In the genomic region with DNA sequence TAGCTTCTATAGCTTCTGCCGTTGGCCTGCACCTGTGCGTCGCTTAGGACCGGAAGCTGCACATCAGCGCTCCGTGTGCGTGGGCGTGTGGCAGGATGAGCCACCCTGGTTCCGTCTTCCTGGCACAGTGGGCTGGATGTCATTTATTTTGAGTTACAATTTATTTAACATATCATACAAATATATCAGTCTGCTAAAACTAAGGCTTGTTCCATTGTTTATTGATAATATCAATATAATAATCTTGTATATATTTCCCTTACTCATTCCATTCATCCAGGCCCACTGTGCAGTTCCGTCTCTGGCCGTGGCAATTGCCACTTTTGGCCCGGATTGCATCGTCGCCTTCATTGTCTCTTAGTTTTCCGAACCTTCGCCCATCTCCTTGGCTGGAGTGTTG, we compare ENCODE assay signal across 2 fruit fly cellular contexts.
TF ChIP-seq lines count a peak whose summit lies in the region.

No protein-coding gene starts in this region.

TF ChIP-seq in whole organism, embryonic, 481 proteins besides CTCF, POLR2A, EP300 and RAD21 (continued from another document and continues in another):
- TF ChIP-seq CG6254 (GFP tag; optimal IDR thresholded peaks at IDR 0.05; lab: Kevin White, UChicago) = peak; percentile 22
- 0 out of 2 replicates have a peak, but pooled peaks have one; percentile 16 for TF ChIP-seq Gsc (GFP tag; IDR thresholded peaks at IDR 0.05; lab: Robert Waterston, UW)
- no peak for TF ChIP-seq luna (GFP tag; optimal IDR thresholded peaks at IDR 0.05; lab: Kevin White, UChicago)
- TF ChIP-seq CG8388 (GFP tag; optimal IDR thresholded peaks at IDR 0.05; lab: Kevin White, UChicago) = peak; percentile 41
- peak; percentile 34; the same call in 1 of the 2 replicates for TF ChIP-seq CG32772 (GFP tag; IDR thresholded peaks at IDR 0.05; lab: Robert Waterston, UW)
- TF ChIP-seq Rfx (GFP tag; IDR thresholded peaks at IDR 0.05; lab: Robert Waterston, UW) = 0 out of 2 replicates have a peak, but pooled peaks have one; percentile 36
- no peak for TF ChIP-seq CG15479 (GFP tag; optimal IDR thresholded peaks at IDR 0.05; lab: Kevin White, UChicago)
- peak; percentile 19 for TF ChIP-seq Ssrp (tag; optimal IDR thresholded peaks at IDR 0.05; lab: Kevin White, UChicago)
- TF ChIP-seq bab2 (GFP tag; optimal IDR thresholded peaks at IDR 0.05; lab: Kevin White, UChicago) = peak; percentile 19
- peak; percentile 45 for TF ChIP-seq nmo (GFP tag; optimal IDR thresholded peaks at IDR 0.05; lab: Kevin White, UChicago)
- TF ChIP-seq exex (tag; optimal IDR thresholded peaks at IDR 0.05; lab: Kevin White, UChicago) = no peak
- peak; percentile 54 for TF ChIP-seq CG1603 (tag; optimal IDR thresholded peaks at IDR 0.05; lab: Kevin White, UChicago)
- TF ChIP-seq dmrt99B (tag; optimal IDR thresholded peaks at IDR 0.05; lab: Kevin White, UChicago) = peak; percentile 55
- TF ChIP-seq PHDP (tag; optimal IDR thresholded peaks at IDR 0.05; lab: Kevin White, UChicago) = peak; percentile 48
- TF ChIP-seq Dbx (GFP tag; IDR thresholded peaks at IDR 0.05; lab: Robert Waterston, UW) = 0 out of 3 replicates have a peak, but pooled peaks have one; percentile 39
- TF ChIP-seq scrt (GFP tag; optimal IDR thresholded peaks at IDR 0.05; lab: Kevin White, UChicago) = peak; percentile 13
- TF ChIP-seq ken (GFP tag; IDR thresholded peaks at IDR 0.05; lab: Robert Waterston, UW) = 0 out of 3 replicates have a peak, but pooled peaks have one; percentile 46
- peak; percentile 32; the same call in 1 of the 2 replicates for TF ChIP-seq ssp (GFP tag; IDR thresholded peaks at IDR 0.05; lab: Robert Waterston, UW)
- peak; percentile 12 for TF ChIP-seq CG9817 (tag; optimal IDR thresholded peaks at IDR 0.05; lab: Kevin White, UChicago)
- peak; percentile 39 for TF ChIP-seq CG2120 (GFP tag; optimal IDR thresholded peaks at IDR 0.05; lab: Kevin White, UChicago)
- TF ChIP-seq CG15601 (tag; optimal IDR thresholded peaks at IDR 0.05; lab: Kevin White, UChicago) = no peak
- peak; percentile 12 for TF ChIP-seq gsb-n (tag; optimal IDR thresholded peaks at IDR 0.05; lab: Kevin White, UChicago)
- TF ChIP-seq wdn (GFP tag; IDR thresholded peaks at IDR 0.05; lab: Robert Waterston, UW) = 0 out of 2 replicates have a peak, but pooled peaks have one; percentile 25
- peak; percentile 14 for TF ChIP-seq NfI (GFP tag; optimal IDR thresholded peaks at IDR 0.05; lab: Kevin White, UChicago)
- peak; percentile 3 for TF ChIP-seq CG12155 (GFP tag; optimal IDR thresholded peaks at IDR 0.05; lab: Kevin White, UChicago)
- TF ChIP-seq Ada2b (GFP tag; IDR thresholded peaks at IDR 0.05; lab: Robert Waterston, UW) = peak; percentile 61
- peak; percentile 18 for TF ChIP-seq org-1 (GFP tag; optimal IDR thresholded peaks at IDR 0.05; lab: Kevin White, UChicago)
- TF ChIP-seq sens-2 (GFP tag; IDR thresholded peaks at IDR 0.05; lab: Robert Waterston, UW) = no peak
- TF ChIP-seq CG13287 (GFP tag; IDR thresholded peaks at IDR 0.05; lab: Robert Waterston, UW; ENCODE audit: partially characterized antibody) = no peak
- no peak; the same call in 1 of the 2 replicates for TF ChIP-seq MBD-R2 (GFP tag; IDR thresholded peaks at IDR 0.05; lab: Robert Waterston, UW)
- no peak for TF ChIP-seq CG4360 (GFP tag; IDR thresholded peaks at IDR 0.05; lab: Robert Waterston, UW)
- peak; percentile 43 for TF ChIP-seq CG30403 (GFP tag; optimal IDR thresholded peaks at IDR 0.05; lab: Kevin White, UChicago)
- TF ChIP-seq shn (GFP tag; optimal IDR thresholded peaks at IDR 0.05; lab: Kevin White, UChicago) = no peak
- peak; percentile 50 for TF ChIP-seq CG15269 (tag; optimal IDR thresholded peaks at IDR 0.05; lab: Kevin White, UChicago)
- TF ChIP-seq CG10431 (GFP tag; optimal IDR thresholded peaks at IDR 0.05; lab: Kevin White, UChicago) = no peak
- no peak for TF ChIP-seq bbx (GFP tag; IDR thresholded peaks at IDR 0.05; lab: Robert Waterston, UW; ENCODE audit: partially characterized antibody)
- peak; percentile 57 for TF ChIP-seq CG7839 (tag; optimal IDR thresholded peaks at IDR 0.05; lab: Kevin White, UChicago)
- TF ChIP-seq ro (GFP tag; IDR thresholded peaks at IDR 0.05; lab: Robert Waterston, UW) = no peak
- peak; percentile 16 for TF ChIP-seq CG12219 (GFP tag; optimal IDR thresholded peaks at IDR 0.05; lab: Kevin White, UChicago)
- peak; percentile 49 for TF ChIP-seq Aef1 (GFP tag; IDR thresholded peaks at IDR 0.05; lab: Robert Waterston, UW)
- peak; percentile 16 for TF ChIP-seq CG3407 (GFP tag; optimal IDR thresholded peaks at IDR 0.05; lab: Kevin White, UChicago)
- TF ChIP-seq CG14710 (tag; optimal IDR thresholded peaks at IDR 0.05; lab: Kevin White, UChicago) = peak; percentile 11
- peak; percentile 69 for TF ChIP-seq ase (GFP tag; IDR thresholded peaks at IDR 0.05; lab: Robert Waterston, UW)
- TF ChIP-seq ATbp (GFP tag; optimal IDR thresholded peaks at IDR 0.05; lab: Kevin White, UChicago) = peak; percentile 50
- TF ChIP-seq C15 (GFP tag; IDR thresholded peaks at IDR 0.05; lab: Robert Waterston, UW) = 0 out of 3 replicates have a peak, but pooled peaks have one; percentile 28
- TF ChIP-seq zfh1 (GFP tag; IDR thresholded peaks at IDR 0.05; lab: Robert Waterston, UW) = peak; percentile 57; the same call in 2 of the 3 replicates
- peak; percentile 26 for TF ChIP-seq Six4 (GFP tag; optimal IDR thresholded peaks at IDR 0.05; lab: Kevin White, UChicago)
- peak; percentile 42 for TF ChIP-seq az2 (GFP tag; optimal IDR thresholded peaks at IDR 0.05; lab: Kevin White, UChicago)
- peak; percentile 78 for TF ChIP-seq Xrp1 (GFP tag; IDR thresholded peaks at IDR 0.05; lab: Robert Waterston, UW)
- TF ChIP-seq CG17385 (GFP tag; optimal IDR thresholded peaks at IDR 0.05; lab: Kevin White, UChicago) = peak; percentile 39
- peak; percentile 48 for TF ChIP-seq Xbp1 (GFP tag; optimal IDR thresholded peaks at IDR 0.05; lab: Kevin White, UChicago)
- TF ChIP-seq Blimp-1 (GFP tag; optimal IDR thresholded peaks at IDR 0.05; lab: Kevin White, UChicago) = peak; percentile 53
- peak; percentile 37 for TF ChIP-seq CG13424 (tag; optimal IDR thresholded peaks at IDR 0.05; lab: Kevin White, UChicago)
- TF ChIP-seq inv (GFP tag; IDR thresholded peaks at IDR 0.05; lab: Robert Waterston, UW; ENCODE audit: partially characterized antibody) = no peak
- TF ChIP-seq Adf1 (GFP tag; IDR thresholded peaks at IDR 0.05; lab: Robert Waterston, UW) = no peak
- no peak for TF ChIP-seq CG11456 (GFP tag; IDR thresholded peaks at IDR 0.05; lab: Robert Waterston, UW)
- no peak for TF ChIP-seq Max (GFP tag; optimal IDR thresholded peaks at IDR 0.05; lab: Kevin White, UChicago)
- peak; percentile 20 for TF ChIP-seq tap (tag; optimal IDR thresholded peaks at IDR 0.05; lab: Kevin White, UChicago)
- no peak for TF ChIP-seq prd (optimal IDR thresholded peaks at IDR 0.05; lab: Kevin White, UChicago)
- TF ChIP-seq prd (GFP tag; IDR thresholded peaks at IDR 0.05; lab: Robert Waterston, UW) = peak; percentile 76
- TF ChIP-seq CG13894 (tag; optimal IDR thresholded peaks at IDR 0.05; lab: Kevin White, UChicago) = no peak

TF ChIP-seq in whole organism, prepupa, 60 proteins besides CTCF, POLR2A, EP300 and RAD21 (continued from another document):
- TF ChIP-seq Gug (GFP tag; IDR thresholded peaks at IDR 0.05; lab: Robert Waterston, UW) (no peak), Met (GFP tag; optimal IDR thresholded peaks at IDR 0.05; lab: Kevin White, UChicago) (no peak), fkh (GFP tag; optimal IDR thresholded peaks at IDR 0.05; lab: Kevin White, UChicago) (no peak), CG4318 (GFP tag; optimal IDR thresholded peaks at IDR 0.05; lab: Kevin White, UChicago) (no peak), dsx (GFP tag; optimal IDR thresholded peaks at IDR 0.05; lab: Kevin White, UChicago; ENCODE audit: poor library complexity, severe bottlenecking) (no peak), Blimp-1 (GFP tag; optimal IDR thresholded peaks at IDR 0.05; lab: Kevin White, UChicago) (no peak), spab (GFP tag; optimal IDR thresholded peaks at IDR 0.05; lab: Kevin White, UChicago) (no peak), Eip78C (GFP tag; lab: Kevin White, UChicago) (peak; percentile 51), cyc (GFP tag; optimal IDR thresholded peaks at IDR 0.05; lab: Kevin White, UChicago) (no peak), OdsH (GFP tag; optimal IDR thresholded peaks at IDR 0.05; lab: Kevin White, UChicago) (peak; percentile 18), dac (GFP tag; optimal IDR thresholded peaks at IDR 0.05; lab: Kevin White, UChicago) (no peak), ss (GFP tag; optimal IDR thresholded peaks at IDR 0.05; lab: Kevin White, UChicago) (no peak), CG8632 (GFP tag; optimal IDR thresholded peaks at IDR 0.05; lab: Kevin White, UChicago) (no peak), net (GFP tag; optimal IDR thresholded peaks at IDR 0.05; lab: Kevin White, UChicago) (no peak), CG3032 (tag; optimal IDR thresholded peaks at IDR 0.05; lab: Kevin White, UChicago) (no peak), achi (GFP tag; optimal IDR thresholded peaks at IDR 0.05; lab: Kevin White, UChicago) (peak; percentile 4), Smox (GFP tag; optimal IDR thresholded peaks at IDR 0.05; lab: Kevin White, UChicago) (peak; percentile 4), fd59A (GFP tag; optimal IDR thresholded peaks at IDR 0.05; lab: Kevin White, UChicago) (no peak), CG6276 (GFP tag; optimal IDR thresholded peaks at IDR 0.05; lab: Kevin White, UChicago) (no peak), CG6792 (GFP tag; optimal IDR thresholded peaks at IDR 0.05; lab: Kevin White, UChicago) (peak; percentile 6), vri (GFP tag; optimal IDR thresholded peaks at IDR 0.05; lab: Kevin White, UChicago) (no peak), CG6808 (GFP tag; optimal IDR thresholded peaks at IDR 0.05; lab: Kevin White, UChicago) (no peak), lz (GFP tag; optimal IDR thresholded peaks at IDR 0.05; lab: Kevin White, UChicago) (no peak), Ets21C (GFP tag; optimal IDR thresholded peaks at IDR 0.05; lab: Kevin White, UChicago) (no peak), fd85E (GFP tag; optimal IDR thresholded peaks at IDR 0.05; lab: Kevin White, UChicago) (no peak), esn (GFP tag; optimal IDR thresholded peaks at IDR 0.05; lab: Kevin White, UChicago) (peak; percentile 1), Eip93F (GFP tag; optimal IDR thresholded peaks at IDR 0.05; lab: Kevin White, UChicago) (no peak), Sox14 (GFP tag; optimal IDR thresholded peaks at IDR 0.05; lab: Kevin White, UChicago) (no peak)
